Fruit fly (Drosophila melanogaster): ENCODE measurements around the gene CG32801.

- no peak for TF ChIP-seq Hr78 (GFP tag; optimal IDR thresholded peaks at IDR 0.05)
- TF ChIP-seq fru (GFP tag; optimal IDR thresholded peaks at IDR 0.05) = no peak
- no peak for TF ChIP-seq sv (GFP tag; optimal IDR thresholded peaks at IDR 0.05)
- no peak for TF ChIP-seq Rel (GFP tag; optimal IDR thresholded peaks at IDR 0.05)
- TF ChIP-seq Rel (tag; optimal IDR thresholded peaks at IDR 0.05) = peak; percentile 57
- TF ChIP-seq Abd-B (GFP tag; optimal IDR thresholded peaks at IDR 0.05) = no peak
- no peak for TF ChIP-seq jim (GFP tag; optimal IDR thresholded peaks at IDR 0.05)
- TF ChIP-seq CG9705 (GFP tag; optimal IDR thresholded peaks at IDR 0.05) = no peak
- no peak for TF ChIP-seq Mio (GFP tag; optimal IDR thresholded peaks at IDR 0.05)
- TF ChIP-seq psq (GFP tag; optimal IDR thresholded peaks at IDR 0.05) = no peak
- TF ChIP-seq OdsH (GFP tag; optimal IDR thresholded peaks at IDR 0.05) = no peak
- TF ChIP-seq CrebA (GFP tag; optimal IDR thresholded peaks at IDR 0.05; ENCODE audit: borderline replicate concordance) = no peak
- TF ChIP-seq dsf (GFP tag; optimal IDR thresholded peaks at IDR 0.05; ENCODE audit: borderline replicate concordance) = no peak
These were observed 47.3 kb upstream of the CG32801 start for dm6 chrX:1950311-1950710.

All from whole organism, wandering third instar larva.